Comparison of ENCODE assay signal across 4 fruit fly cellular contexts in genomic region chrX:7920081-7920688, dm6.
TF ChIP-seq lines count a peak whose summit lies in the region.

Gene hdm, minus strand, starts transcription at chrX:7920131.
Gene Ykt6, plus strand, starts transcription at chrX:7920409.

TF ChIP-seq in whole organism, adult, 20 proteins besides CTCF, POLR2A, EP300 and RAD21 (continued from another document):
- TF ChIP-seq CG5204 (GFP tag; optimal IDR thresholded peaks at IDR 0.05; lab: Kevin White, UChicago) (no peak), Crg-1 (GFP tag; optimal IDR thresholded peaks at IDR 0.05; lab: Kevin White, UChicago) (peak; percentile 84)

TF ChIP-seq in whole organism, embryonic, 481 proteins besides CTCF, POLR2A, EP300 and RAD21 (continued from another document and continues in another):
- TF ChIP-seq Hmr (GFP tag; optimal IDR thresholded peaks at IDR 0.05; lab: Kevin White, UChicago) = no peak
- TF ChIP-seq CG7372 (GFP tag; IDR thresholded peaks at IDR 0.05; lab: Robert Waterston, UW) = peak; percentile 79
- TF ChIP-seq tin (GFP tag; optimal IDR thresholded peaks at IDR 0.05; lab: Kevin White, UChicago) = peak; percentile 83
- TF ChIP-seq Usf (GFP tag; optimal IDR thresholded peaks at IDR 0.05; lab: Kevin White, UChicago) = peak; percentile 27
- peak; percentile 61 for TF ChIP-seq eyg (GFP tag; optimal IDR thresholded peaks at IDR 0.05; lab: Kevin White, UChicago)
- peak; percentile 98 for TF ChIP-seq Dll (GFP tag; IDR thresholded peaks at IDR 0.05; lab: Robert Waterston, UW; ENCODE audit: partially characterized antibody)
- no peak for TF ChIP-seq Sox102F (GFP tag; optimal IDR thresholded peaks at IDR 0.05; lab: Kevin White, UChicago)
- no peak for TF ChIP-seq pros (GFP tag; optimal IDR thresholded peaks at IDR 0.05; lab: Kevin White, UChicago)
- TF ChIP-seq sisA (GFP tag; IDR thresholded peaks at IDR 0.05; lab: Robert Waterston, UW) = peak; percentile 71
- peak; percentile 6 for TF ChIP-seq CG6813 (GFP tag; optimal IDR thresholded peaks at IDR 0.05; lab: Kevin White, UChicago)
- TF ChIP-seq CG15479 (GFP tag; optimal IDR thresholded peaks at IDR 0.05; lab: Kevin White, UChicago) = no peak
- TF ChIP-seq CG4328 (GFP tag; optimal IDR thresholded peaks at IDR 0.05; lab: Kevin White, UChicago) = peak; percentile 9
- TF ChIP-seq Six4 (GFP tag; optimal IDR thresholded peaks at IDR 0.05; lab: Kevin White, UChicago) = peak; percentile 68
- TF ChIP-seq CG30403 (GFP tag; optimal IDR thresholded peaks at IDR 0.05; lab: Kevin White, UChicago) = peak; percentile 83
- peak; percentile 66 for TF ChIP-seq CG15601 (tag; optimal IDR thresholded peaks at IDR 0.05; lab: Kevin White, UChicago)
- no peak for TF ChIP-seq hth (optimal IDR thresholded peaks at IDR 0.05; lab: Kevin White, UChicago)
- peak; percentile 76 for TF ChIP-seq CG10267 (tag; optimal IDR thresholded peaks at IDR 0.05; lab: Kevin White, UChicago)
- peak; percentile 95 for TF ChIP-seq HLH4C (GFP tag; IDR thresholded peaks at IDR 0.05; lab: Robert Waterston, UW; ENCODE audit: partially characterized antibody)
- peak; percentile 97 for TF ChIP-seq sna (GFP tag; IDR thresholded peaks at IDR 0.05; lab: Robert Waterston, UW; ENCODE audit: partially characterized antibody)
- no peak for TF ChIP-seq sqz (GFP tag; optimal IDR thresholded peaks at IDR 0.05; lab: Kevin White, UChicago)
- TF ChIP-seq ara (GFP tag; IDR thresholded peaks at IDR 0.05; lab: Robert Waterston, UW) = peak; percentile 85
- no peak for TF ChIP-seq HHEX (GFP tag; optimal IDR thresholded peaks at IDR 0.05; lab: Kevin White, UChicago)
- TF ChIP-seq CG2120 (GFP tag; optimal IDR thresholded peaks at IDR 0.05; lab: Kevin White, UChicago) = peak; percentile 89
- TF ChIP-seq caup (GFP tag; optimal IDR thresholded peaks at IDR 0.05; lab: Kevin White, UChicago; ENCODE audit: severe bottlenecking) = peak; percentile 73
- TF ChIP-seq CG34376 (GFP tag; optimal IDR thresholded peaks at IDR 0.05; lab: Kevin White, UChicago) = peak; percentile 62
- TF ChIP-seq Optix (GFP tag; IDR thresholded peaks at IDR 0.05; lab: Robert Waterston, UW) = peak; percentile 85; the same call in 2 of the 3 replicates
- TF ChIP-seq pnt (GFP tag; optimal IDR thresholded peaks at IDR 0.05; lab: Kevin White, UChicago) = peak; percentile 76
- TF ChIP-seq jing (GFP tag; optimal IDR thresholded peaks at IDR 0.05; lab: Kevin White, UChicago) = no peak
- peak; percentile 91 for TF ChIP-seq CG6791 (GFP tag; IDR thresholded peaks at IDR 0.05; lab: Robert Waterston, UW; ENCODE audit: partially characterized antibody)
- peak; percentile 85 for TF ChIP-seq H15 (GFP tag; IDR thresholded peaks at IDR 0.05; lab: Robert Waterston, UW)
- TF ChIP-seq MBD-R2 (GFP tag; IDR thresholded peaks at IDR 0.05; lab: Robert Waterston, UW) = peak; percentile 88
- peak; percentile 86 for TF ChIP-seq gro (GFP tag; optimal IDR thresholded peaks at IDR 0.05; lab: Kevin White, UChicago)
- TF ChIP-seq NC2α (GFP tag; optimal IDR thresholded peaks at IDR 0.05; lab: Kevin White, UChicago) = peak; percentile 51
- TF ChIP-seq CG12104 (GFP tag; optimal IDR thresholded peaks at IDR 0.05; lab: Kevin White, UChicago) = peak; percentile 51
- TF ChIP-seq Lhr (GFP tag; optimal IDR thresholded peaks at IDR 0.05; lab: Kevin White, UChicago) = peak; percentile 52
- TF ChIP-seq Nf-YB (GFP tag; optimal IDR thresholded peaks at IDR 0.05; lab: Kevin White, UChicago) = peak; percentile 47
- peak; percentile 93 for TF ChIP-seq CG2129 (GFP tag; IDR thresholded peaks at IDR 0.05; lab: Robert Waterston, UW; ENCODE audit: partially characterized antibody)
- TF ChIP-seq Side (GFP tag; optimal IDR thresholded peaks at IDR 0.05; lab: Kevin White, UChicago) = peak; percentile 87
- peak; percentile 77 for TF ChIP-seq az2 (GFP tag; optimal IDR thresholded peaks at IDR 0.05; lab: Kevin White, UChicago)
- peak; percentile 60 for TF ChIP-seq Deaf1 (tag; optimal IDR thresholded peaks at IDR 0.05; lab: Kevin White, UChicago)
- no peak for TF ChIP-seq Ravus (GFP tag; IDR thresholded peaks at IDR 0.05; lab: Robert Waterston, UW)

TF ChIP-seq in whole organism, prepupa, 60 proteins besides CTCF, POLR2A, EP300 and RAD21 (continued from another document):
- TF ChIP-seq OdsH (GFP tag; optimal IDR thresholded peaks at IDR 0.05; lab: Kevin White, UChicago) (no peak), CG9139 (GFP tag; optimal IDR thresholded peaks at IDR 0.05; lab: Kevin White, UChicago) (no peak), Sox14 (GFP tag; optimal IDR thresholded peaks at IDR 0.05; lab: Kevin White, UChicago) (peak; percentile 73), CG1621 (tag; optimal IDR thresholded peaks at IDR 0.05; lab: Kevin White, UChicago) (peak; percentile 57), CG6276 (GFP tag; optimal IDR thresholded peaks at IDR 0.05; lab: Kevin White, UChicago) (no peak), CG6854 (GFP tag; optimal IDR thresholded peaks at IDR 0.05; lab: Kevin White, UChicago) (no peak), CG6808 (GFP tag; optimal IDR thresholded peaks at IDR 0.05; lab: Kevin White, UChicago) (no peak), CG6792 (GFP tag; optimal IDR thresholded peaks at IDR 0.05; lab: Kevin White, UChicago) (peak; percentile 63), Sox15 (GFP tag; optimal IDR thresholded peaks at IDR 0.05; lab: Kevin White, UChicago) (peak; percentile 55), fkh (GFP tag; optimal IDR thresholded peaks at IDR 0.05; lab: Kevin White, UChicago) (peak; percentile 77), Met (GFP tag; optimal IDR thresholded peaks at IDR 0.05; lab: Kevin White, UChicago) (no peak), Hr39 (GFP tag; optimal IDR thresholded peaks at IDR 0.05; lab: Kevin White, UChicago) (no peak), Blimp-1 (GFP tag; optimal IDR thresholded peaks at IDR 0.05; lab: Kevin White, UChicago) (no peak), Hr4 (GFP tag; optimal IDR thresholded peaks at IDR 0.05; lab: Kevin White, UChicago) (no peak), ss (GFP tag; optimal IDR thresholded peaks at IDR 0.05; lab: Kevin White, UChicago) (no peak), Eip75B (GFP tag; optimal IDR thresholded peaks at IDR 0.05; lab: Kevin White, UChicago) (no peak), dsx (GFP tag; optimal IDR thresholded peaks at IDR 0.05; lab: Kevin White, UChicago; ENCODE audit: poor library complexity, severe bottlenecking) (peak; percentile 25), Eip93F (GFP tag; optimal IDR thresholded peaks at IDR 0.05; lab: Kevin White, UChicago) (no peak), esn (GFP tag; optimal IDR thresholded peaks at IDR 0.05; lab: Kevin White, UChicago) (peak; percentile 80), CG16779 (tag; optimal IDR thresholded peaks at IDR 0.05; lab: Kevin White, UChicago) (no peak), CG34406 (GFP tag; optimal IDR thresholded peaks at IDR 0.05; lab: Kevin White, UChicago) (no peak), Ets21C (GFP tag; optimal IDR thresholded peaks at IDR 0.05; lab: Kevin White, UChicago) (peak; percentile 65), Ets96B (tag; optimal IDR thresholded peaks at IDR 0.05; lab: Kevin White, UChicago) (peak; percentile 62), achi (GFP tag; optimal IDR thresholded peaks at IDR 0.05; lab: Kevin White, UChicago) (peak; percentile 74), Sox102F (GFP tag; optimal IDR thresholded peaks at IDR 0.05; lab: Kevin White, UChicago) (no peak), Gug (GFP tag; IDR thresholded peaks at IDR 0.05; lab: Robert Waterston, UW) (peak; percentile 59), CG6163 (GFP tag; IDR thresholded peaks at IDR 0.05; lab: Robert Waterston, UW) (no peak; the same call in 1 of the 3 replicates), fd85E (GFP tag; optimal IDR thresholded peaks at IDR 0.05; lab: Kevin White, UChicago) (no peak), CG8319 (GFP tag; optimal IDR thresholded peaks at IDR 0.05; lab: Kevin White, UChicago) (peak; percentile 45), Eip78C (GFP tag; lab: Kevin White, UChicago) (peak; percentile 82), acj6 (GFP tag; optimal IDR thresholded peaks at IDR 0.05; lab: Kevin White, UChicago) (peak; percentile 71), Hr38 (GFP tag; optimal IDR thresholded peaks at IDR 0.05; lab: Kevin White, UChicago) (peak; percentile 23), vri (GFP tag; optimal IDR thresholded peaks at IDR 0.05; lab: Kevin White, UChicago) (no peak), CG8119 (GFP tag; IDR thresholded peaks at IDR 0.05; lab: Robert Waterston, UW) (no peak), CG32006 (GFP tag; optimal IDR thresholded peaks at IDR 0.05; lab: Kevin White, UChicago) (no peak), Lpt (GFP tag; optimal IDR thresholded peaks at IDR 0.05; lab: Kevin White, UChicago) (peak; percentile 27), cyc (GFP tag; optimal IDR thresholded peaks at IDR 0.05; lab: Kevin White, UChicago) (peak; percentile 81), dac (GFP tag; optimal IDR thresholded peaks at IDR 0.05; lab: Kevin White, UChicago) (no peak), CG15336 (GFP tag; IDR thresholded peaks at IDR 0.05; lab: Robert Waterston, UW) (peak; percentile 52; the same call in 1 of the 2 replicates), CG4318 (GFP tag; optimal IDR thresholded peaks at IDR 0.05; lab: Kevin White, UChicago) (no peak)

TF ChIP-seq in whole organism, wandering third instar larva, 38 proteins besides CTCF, POLR2A, EP300 and RAD21 (continued from another document):
- no peak for TF ChIP-seq CrebA (GFP tag; optimal IDR thresholded peaks at IDR 0.05; lab: Kevin White, UChicago; ENCODE audit: borderline replicate concordance)
- TF ChIP-seq HLH106 (tag; optimal IDR thresholded peaks at IDR 0.05; lab: Kevin White, UChicago) = peak; percentile 76
- TF ChIP-seq Abd-B (GFP tag; optimal IDR thresholded peaks at IDR 0.05; lab: Kevin White, UChicago) = no peak
- TF ChIP-seq Dfd (GFP tag; optimal IDR thresholded peaks at IDR 0.05; lab: Kevin White, UChicago) = no peak
- TF ChIP-seq Hr83 (GFP tag; optimal IDR thresholded peaks at IDR 0.05; lab: Kevin White, UChicago; ENCODE audit: poor library complexity, severe bottlenecking) = no peak
- TF ChIP-seq dmrt93B (GFP tag; optimal IDR thresholded peaks at IDR 0.05; lab: Kevin White, UChicago) = no peak
- no peak for TF ChIP-seq Myc (optimal IDR thresholded peaks at IDR 0.05; lab: Kevin White, UChicago)
- TF ChIP-seq woc (GFP tag; optimal IDR thresholded peaks at IDR 0.05; lab: Kevin White, UChicago) = no peak
- TF ChIP-seq psq (GFP tag; optimal IDR thresholded peaks at IDR 0.05; lab: Kevin White, UChicago) = peak; percentile 70
- peak; percentile 3 for TF ChIP-seq Mio (GFP tag; optimal IDR thresholded peaks at IDR 0.05; lab: Kevin White, UChicago)
